Fruit fly (Drosophila melanogaster) ovary, adult (tissue): ENCODE measurements around the gene eIF2A.
A peak's percentile ranks its signal among the peaks of the same experiment; 100 is the strongest.

Experiments
- CG17801 ChIP-seq: fragments of 200-800 bp; optimal IDR thresholded peaks from 2 replicates; lab custom pipeline; 2019; ENCODE audit warnings: missing biosample characterization, mild to moderate bottlenecking, missing genetic modification characterization, moderate library complexity; ENCODE audit not compliant: partially characterized antibody

The eIF2A gene

DNA sequence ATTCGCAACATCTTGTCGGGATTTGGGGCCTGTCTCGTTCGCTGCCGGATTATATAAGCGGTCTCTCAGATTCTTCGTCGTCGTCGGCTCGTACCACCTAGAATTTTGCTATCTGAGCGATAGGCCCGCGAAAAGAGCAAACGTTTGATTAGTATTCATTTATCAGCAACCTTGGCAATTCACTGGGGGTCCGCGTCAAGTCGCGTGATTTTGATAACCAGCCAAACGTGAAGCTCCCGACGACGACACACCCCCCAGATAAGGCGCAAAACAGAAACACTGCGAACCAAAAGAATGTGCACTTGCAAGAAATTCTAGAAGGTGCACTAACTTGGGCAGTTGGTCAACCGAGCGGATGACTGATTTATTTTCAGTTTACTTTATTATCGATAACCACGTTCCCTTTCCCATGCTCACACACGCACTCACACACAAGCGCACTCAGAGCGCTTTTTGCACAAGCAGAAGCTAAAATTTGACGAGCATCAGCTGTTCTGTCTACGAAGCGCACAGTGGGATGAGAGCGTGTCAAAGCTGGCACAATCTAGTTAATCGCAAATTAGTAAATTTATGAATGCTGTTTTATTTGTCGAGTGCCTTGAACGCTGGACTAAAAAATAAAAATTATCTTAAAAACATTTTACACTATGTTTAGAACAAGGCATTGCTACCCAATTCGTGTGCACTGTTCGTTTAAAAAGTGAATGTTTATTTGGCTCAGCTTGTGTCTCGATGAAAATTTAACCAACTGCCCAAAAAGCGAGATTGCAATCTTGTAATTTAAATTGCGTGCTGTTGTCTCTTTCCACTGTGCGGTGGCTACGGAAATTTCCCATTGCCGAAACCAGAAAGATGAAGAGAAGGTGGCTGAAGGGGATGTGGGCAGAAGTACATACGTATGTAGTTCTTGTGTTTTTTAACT lies 15.4 kb downstream of the eIF2A start:
- TF ChIP-seq CG17801 (GFP tag; lab: Kevin White, UChicago): peak; percentile 90

- TF ChIP-seq CG17801 (GFP tag; lab: Kevin White, UChicago): no peak
These were observed 16.1 kb downstream of the eIF2A start for dm6 chr3L:21840642-21840987.

- TF ChIP-seq CG17801 (GFP tag; lab: Kevin White, UChicago): peak; percentile 44
These were observed 16.5 kb downstream of the eIF2A start, which contains the start of gene P5CDh1 for dm6 chr3L:21841079-21841478. Gene P5CDh1 (minus strand): TSS chr3L:21841356.

DNA sequence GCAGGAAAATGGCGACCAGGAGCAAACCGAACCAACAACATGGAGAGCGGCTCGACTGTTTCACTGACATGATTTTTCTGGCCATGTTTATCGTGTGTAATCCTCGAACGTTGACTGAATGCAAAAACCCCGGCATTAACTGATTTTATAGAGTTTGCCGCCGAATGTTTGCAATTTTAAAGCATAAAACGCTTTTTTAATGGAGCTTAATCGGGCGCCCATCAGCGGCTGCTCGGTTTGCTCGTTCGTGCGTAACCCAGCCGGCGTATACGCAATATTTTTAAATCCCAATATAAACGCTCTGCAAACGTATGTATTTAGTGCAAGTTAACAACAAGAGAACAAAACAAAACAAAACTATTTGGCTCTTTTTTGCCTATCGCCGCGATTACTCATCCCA lies 17.7 kb downstream of the eIF2A start, which contains the start of gene CG14563:
TSS of gene CG14563 (minus strand) at position 101 of the 400 bp plus-strand sequence.
- no peak for TF ChIP-seq CG17801 (GFP tag; lab: Kevin White, UChicago)

DNA sequence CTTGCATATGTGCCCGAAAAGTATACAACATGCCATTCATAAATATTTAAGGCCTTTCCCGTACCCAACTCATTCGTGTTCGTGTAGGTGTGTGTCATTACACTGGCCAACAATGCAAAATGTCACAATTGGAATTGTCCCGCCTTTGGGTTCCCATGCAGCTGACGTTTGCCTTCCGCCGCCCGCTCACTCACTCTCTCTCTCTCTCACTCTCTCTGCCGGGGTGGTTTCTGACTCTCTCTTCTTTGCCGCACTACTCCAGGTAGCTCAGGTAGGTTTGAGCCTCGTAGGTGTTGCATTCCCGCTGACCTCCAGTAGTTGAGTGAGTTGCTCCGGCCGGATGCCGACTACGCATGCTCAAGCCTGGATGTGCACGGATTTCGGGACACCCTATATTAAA lies 18.8 kb downstream of the eIF2A start:
- TF ChIP-seq CG17801 (GFP tag; lab: Kevin White, UChicago): no peak

dm6 chr3L:21844488-21844887 lies 19.9 kb downstream of the eIF2A start, which contains the start of gene mub:
Gene mub (plus strand): TSS chr3L:21844788.
- no peak for TF ChIP-seq CG17801 (GFP tag; lab: Kevin White, UChicago)

dm6 chr3L:21846591-21846990 lies 22.1 kb downstream of the eIF2A start:
- TF ChIP-seq CG17801 (GFP tag; lab: Kevin White, UChicago): no peak

DNA sequence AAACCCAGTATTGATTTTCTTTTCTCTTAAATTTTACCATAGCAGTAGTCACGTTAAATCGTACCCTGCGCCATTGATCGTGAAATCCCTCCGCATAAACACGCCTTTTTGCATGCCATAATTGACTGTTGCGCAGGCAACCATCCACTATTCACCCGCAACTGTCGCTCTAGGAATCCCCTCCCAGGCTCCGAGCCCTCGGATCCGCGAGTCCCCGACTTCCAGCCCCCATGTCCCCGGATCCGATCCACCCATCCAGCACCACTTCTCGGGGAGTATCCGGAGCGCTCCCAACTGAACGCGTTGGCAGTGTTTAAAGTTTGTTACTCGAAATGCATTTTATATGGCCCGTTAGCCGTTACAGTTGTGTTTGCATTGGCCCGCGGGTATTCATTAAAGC lies 23.8 kb downstream of the eIF2A start:
- TF ChIP-seq CG17801 (GFP tag; lab: Kevin White, UChicago): no peak

dm6 chr3L:21859299-21860052 lies 34.9 kb downstream of the eIF2A start:
- no peak for TF ChIP-seq CG17801 (GFP tag; lab: Kevin White, UChicago)

dm6 chr3L:21871804-21872203 lies 47.3 kb downstream of the eIF2A start:
- no peak for TF ChIP-seq CG17801 (GFP tag; lab: Kevin White, UChicago)
